Worm (Caenorhabditis elegans): ENCODE results near the gene D2096.13.

D2096.13 gene

ce11 chrIV:8380266-8380850 lies 22.0 kb upstream of the D2096.13 start:
- no peak for TF ChIP-seq pes-1 (GFP tag; IDR thresholded peaks at IDR 0.05)
- TF ChIP-seq scrt-1 (GFP tag; IDR thresholded peaks at IDR 0.05) = no peak
- TF ChIP-seq B0310.2 (tag; optimal IDR thresholded peaks at IDR 0.05) = no peak
- no peak for TF ChIP-seq hmg-4 (GFP tag; optimal IDR thresholded peaks at IDR 0.05)
- TF ChIP-seq F13C5.2 (tag; optimal IDR thresholded peaks at IDR 0.05) = no peak
- TF ChIP-seq ama-1 (optimal IDR thresholded peaks at IDR 0.05) = no peak

ce11 chrIV:8379683-8380082 lies 21.3 kb upstream of the D2096.13 start, which contains the start of gene praf-3:
praf-3 (plus strand) TSS chrIV:8379983.
- TF ChIP-seq hnd-1 (tag; optimal IDR thresholded peaks at IDR 0.05) (no peak), flt-1 (GFP tag; IDR thresholded peaks at IDR 0.05) (no peak), tbx-37 (GFP tag; conservative IDR thresholded peaks at IDR 0.05) (no peak), aly-1 (tag; optimal IDR thresholded peaks at IDR 0.05) (no peak), B0310.2 (tag; optimal IDR thresholded peaks at IDR 0.05) (no peak), ceh-36 (tag; optimal IDR thresholded peaks at IDR 0.05) (no peak), sea-1 (GFP tag; conservative IDR thresholded peaks at IDR 0.05) (no peak), ceh-13 (GFP tag; optimal IDR thresholded peaks at IDR 0.05) (no peak), F13C5.2 (tag; optimal IDR thresholded peaks at IDR 0.05) (no peak), tbx-11 (GFP tag; IDR thresholded peaks at IDR 0.05) (no peak), ets-7 (tag; optimal IDR thresholded peaks at IDR 0.05) (no peak), ama-1 (optimal IDR thresholded peaks at IDR 0.05) (no peak), scrt-1 (GFP tag; IDR thresholded peaks at IDR 0.05) (no peak), pes-1 (GFP tag; IDR thresholded peaks at IDR 0.05) (no peak), tra-4 (tag; optimal IDR thresholded peaks at IDR 0.05) (no peak), hmg-4 (GFP tag; optimal IDR thresholded peaks at IDR 0.05) (no peak), hmbx-1 (tag; optimal IDR thresholded peaks at IDR 0.05) (no peak)

- TF ChIP-seq hmbx-1 (tag; optimal IDR thresholded peaks at IDR 0.05) = no peak
- TF ChIP-seq scrt-1 (GFP tag; IDR thresholded peaks at IDR 0.05) = no peak
- TF ChIP-seq hmg-4 (GFP tag; optimal IDR thresholded peaks at IDR 0.05) = no peak
- TF ChIP-seq flt-1 (GFP tag; IDR thresholded peaks at IDR 0.05) = no peak
- TF ChIP-seq sea-1 (GFP tag; conservative IDR thresholded peaks at IDR 0.05) = no peak
- TF ChIP-seq ets-7 (tag; optimal IDR thresholded peaks at IDR 0.05) = no peak
- no peak for TF ChIP-seq hnd-1 (tag; optimal IDR thresholded peaks at IDR 0.05)
- no peak for TF ChIP-seq tbx-11 (GFP tag; IDR thresholded peaks at IDR 0.05)
- no peak for TF ChIP-seq aly-1 (tag; optimal IDR thresholded peaks at IDR 0.05)
- TF ChIP-seq B0310.2 (tag; optimal IDR thresholded peaks at IDR 0.05) = no peak
- no peak for TF ChIP-seq ceh-13 (GFP tag; optimal IDR thresholded peaks at IDR 0.05)
- no peak for TF ChIP-seq pes-1 (GFP tag; IDR thresholded peaks at IDR 0.05)
These were observed 20.9 kb upstream of the D2096.13 start, which contains the start of gene nap-1 for ce11 chrIV:8379278-8379677. nap-1 (minus strand) TSS chrIV:8379319.

- TF ChIP-seq sea-1 (GFP tag; conservative IDR thresholded peaks at IDR 0.05) = no peak
- TF ChIP-seq scrt-1 (GFP tag; IDR thresholded peaks at IDR 0.05) = no peak
- no peak for TF ChIP-seq tbx-37 (GFP tag; conservative IDR thresholded peaks at IDR 0.05)
- TF ChIP-seq pes-1 (GFP tag; IDR thresholded peaks at IDR 0.05) = no peak
- no peak for TF ChIP-seq aly-1 (tag; optimal IDR thresholded peaks at IDR 0.05)
- no peak for TF ChIP-seq ama-1 (optimal IDR thresholded peaks at IDR 0.05)
- no peak for TF ChIP-seq ceh-13 (GFP tag; optimal IDR thresholded peaks at IDR 0.05)
- TF ChIP-seq tbx-11 (GFP tag; IDR thresholded peaks at IDR 0.05) = no peak
- no peak for TF ChIP-seq hmg-4 (GFP tag; optimal IDR thresholded peaks at IDR 0.05)
- TF ChIP-seq flt-1 (GFP tag; IDR thresholded peaks at IDR 0.05) = no peak
- no peak for TF ChIP-seq hmbx-1 (tag; optimal IDR thresholded peaks at IDR 0.05)
- TF ChIP-seq ceh-36 (tag; optimal IDR thresholded peaks at IDR 0.05) = no peak
- TF ChIP-seq tra-4 (tag; optimal IDR thresholded peaks at IDR 0.05) = no peak
- no peak for TF ChIP-seq B0310.2 (tag; optimal IDR thresholded peaks at IDR 0.05)
- no peak for TF ChIP-seq hnd-1 (tag; optimal IDR thresholded peaks at IDR 0.05)
- TF ChIP-seq F13C5.2 (tag; optimal IDR thresholded peaks at IDR 0.05) = no peak
- no peak for TF ChIP-seq ets-7 (tag; optimal IDR thresholded peaks at IDR 0.05)
These were observed 19.9 kb upstream of the D2096.13 start for ce11 chrIV:8378280-8378679.

ce11 chrIV:8377501-8377900 lies 19.1 kb upstream of the D2096.13 start, which contains the start of gene D2096.7:
D2096.7 (minus strand) TSS chrIV:8377630.
- TF ChIP-seq B0310.2 (tag; optimal IDR thresholded peaks at IDR 0.05) = no peak
- TF ChIP-seq sea-1 (GFP tag; conservative IDR thresholded peaks at IDR 0.05) = no peak
- TF ChIP-seq ets-7 (tag; optimal IDR thresholded peaks at IDR 0.05) = no peak
- TF ChIP-seq flt-1 (GFP tag; IDR thresholded peaks at IDR 0.05) = no peak
- no peak for TF ChIP-seq tra-4 (tag; optimal IDR thresholded peaks at IDR 0.05)
- no peak for TF ChIP-seq tbx-37 (GFP tag; conservative IDR thresholded peaks at IDR 0.05)
- TF ChIP-seq ama-1 (optimal IDR thresholded peaks at IDR 0.05) = no peak
- no peak for TF ChIP-seq hmg-4 (GFP tag; optimal IDR thresholded peaks at IDR 0.05)
- TF ChIP-seq aly-1 (tag; optimal IDR thresholded peaks at IDR 0.05) = no peak
- no peak for TF ChIP-seq tbx-11 (GFP tag; IDR thresholded peaks at IDR 0.05)
- no peak for TF ChIP-seq ceh-13 (GFP tag; optimal IDR thresholded peaks at IDR 0.05)
- no peak for TF ChIP-seq F13C5.2 (tag; optimal IDR thresholded peaks at IDR 0.05)
- TF ChIP-seq ceh-36 (tag; optimal IDR thresholded peaks at IDR 0.05) = no peak
- no peak for TF ChIP-seq hmbx-1 (tag; optimal IDR thresholded peaks at IDR 0.05)

- TF ChIP-seq hmg-4 (GFP tag; optimal IDR thresholded peaks at IDR 0.05) (no peak), aly-1 (tag; optimal IDR thresholded peaks at IDR 0.05) (no peak), hmbx-1 (tag; optimal IDR thresholded peaks at IDR 0.05) (no peak), ceh-13 (GFP tag; optimal IDR thresholded peaks at IDR 0.05) (no peak), tbx-37 (GFP tag; conservative IDR thresholded peaks at IDR 0.05) (no peak), tra-4 (tag; optimal IDR thresholded peaks at IDR 0.05) (no peak), F13C5.2 (tag; optimal IDR thresholded peaks at IDR 0.05) (no peak), sea-1 (GFP tag; conservative IDR thresholded peaks at IDR 0.05) (no peak), ama-1 (optimal IDR thresholded peaks at IDR 0.05) (no peak), pes-1 (GFP tag; IDR thresholded peaks at IDR 0.05) (no peak)
These were observed 18.5 kb upstream of the D2096.13 start for ce11 chrIV:8376923-8377322.

ce11 chrIV:8375381-8375780 lies 17.0 kb upstream of the D2096.13 start:
- TF ChIP-seq hmg-4 (GFP tag; optimal IDR thresholded peaks at IDR 0.05) = peak; percentile 96
- peak; percentile 94 for TF ChIP-seq flt-1 (GFP tag; IDR thresholded peaks at IDR 0.05)
- TF ChIP-seq aly-1 (tag; optimal IDR thresholded peaks at IDR 0.05) = peak; percentile 91
- TF ChIP-seq sea-1 (GFP tag; conservative IDR thresholded peaks at IDR 0.05) = peak; percentile 92
- peak; percentile 92 for TF ChIP-seq F13C5.2 (tag; optimal IDR thresholded peaks at IDR 0.05)
- peak; percentile 82 for TF ChIP-seq hnd-1 (tag; optimal IDR thresholded peaks at IDR 0.05)
- TF ChIP-seq B0310.2 (tag; optimal IDR thresholded peaks at IDR 0.05) = peak; percentile 85
- peak; percentile 94 for TF ChIP-seq tbx-37 (GFP tag; conservative IDR thresholded peaks at IDR 0.05)
- TF ChIP-seq ama-1 (optimal IDR thresholded peaks at IDR 0.05) = no peak
- TF ChIP-seq ceh-13 (GFP tag; optimal IDR thresholded peaks at IDR 0.05) = peak; percentile 82
- peak; percentile 91 for TF ChIP-seq ceh-36 (tag; optimal IDR thresholded peaks at IDR 0.05)
- TF ChIP-seq tra-4 (tag; optimal IDR thresholded peaks at IDR 0.05) = peak; percentile 84
- TF ChIP-seq pes-1 (GFP tag; IDR thresholded peaks at IDR 0.05) = peak; percentile 94
- TF ChIP-seq tbx-11 (GFP tag; IDR thresholded peaks at IDR 0.05) = peak; percentile 88
- peak; percentile 75 for TF ChIP-seq ets-7 (tag; optimal IDR thresholded peaks at IDR 0.05)
- TF ChIP-seq hmbx-1 (tag; optimal IDR thresholded peaks at IDR 0.05) = peak; percentile 88
- TF ChIP-seq scrt-1 (GFP tag; IDR thresholded peaks at IDR 0.05) = peak; percentile 93
